Fruit fly (Drosophila melanogaster): ENCODE data around the gene CG31323.

The CG31323 gene

DNA sequence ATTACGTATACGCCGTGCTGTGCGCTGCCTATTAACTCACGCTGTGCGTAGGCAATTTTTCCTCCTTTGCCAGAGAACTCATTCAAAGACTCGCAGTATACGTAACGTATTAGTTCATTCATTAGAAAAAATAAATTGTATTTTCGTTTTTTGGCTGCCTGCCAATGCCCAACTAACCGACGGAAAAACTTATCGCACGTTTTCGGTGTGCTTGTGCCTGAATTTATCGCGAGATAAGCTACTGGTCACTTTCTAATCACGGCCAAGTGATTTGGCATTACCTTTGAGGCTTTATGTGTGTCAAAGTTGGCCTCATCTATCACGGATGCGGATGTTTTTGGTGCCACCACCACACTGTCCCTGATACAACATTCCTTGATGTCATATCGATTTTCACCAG lies 42.3 kb downstream of the CG31323 start (continued):
- no peak for TF ChIP-seq peb (GFP tag; IDR thresholded peaks at IDR 0.05)
- TF ChIP-seq tll (GFP tag; optimal IDR thresholded peaks at IDR 0.05) = no peak
- TF ChIP-seq CG12769 (tag; optimal IDR thresholded peaks at IDR 0.05) = peak; percentile 41
- peak; percentile 66 for TF ChIP-seq cwo (GFP tag; optimal IDR thresholded peaks at IDR 0.05)
- TF ChIP-seq Pdp1 (GFP tag; optimal IDR thresholded peaks at IDR 0.05) = peak in 1 of 2 experiments; percentile 75
- TF ChIP-seq CG12744 (GFP tag; optimal IDR thresholded peaks at IDR 0.05) = no peak
- TF ChIP-seq abd-A (tag; optimal IDR thresholded peaks at IDR 0.05) = no peak
- no peak for TF ChIP-seq gt (GFP tag; IDR thresholded peaks at IDR 0.05)
- TF ChIP-seq sob (GFP tag; IDR thresholded peaks at IDR 0.05) = no peak
- TF ChIP-seq chinmo (GFP tag; IDR thresholded peaks at IDR 0.05; ENCODE audit: partially characterized antibody) = peak; percentile 54; the same call in 1 of the 4 replicates
- TF ChIP-seq row (GFP tag; IDR thresholded peaks at IDR 0.05) = no peak

DNA sequence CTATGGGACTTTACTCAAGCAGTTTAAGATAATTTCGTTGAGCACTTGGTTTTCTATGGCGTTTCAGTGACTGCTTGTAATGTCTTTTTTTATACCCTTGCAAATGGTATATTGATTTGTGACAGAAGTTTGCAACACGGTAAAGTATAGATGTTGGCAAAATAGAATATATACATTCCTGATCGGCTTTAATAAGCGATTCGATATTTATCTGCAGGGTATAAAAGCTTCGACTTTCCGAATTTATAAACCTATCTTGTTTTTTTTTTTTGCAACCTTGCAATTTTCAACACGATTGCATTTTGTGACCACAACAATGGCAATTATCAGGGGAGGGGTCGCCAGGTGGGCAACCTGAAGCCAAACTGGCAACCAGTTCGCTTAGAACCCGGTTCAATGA lies 43.7 kb downstream of the CG31323 start:
- no peak for TF ChIP-seq HmgD (GFP tag; optimal IDR thresholded peaks at IDR 0.05)
- no peak for TF ChIP-seq CG4854 (GFP tag; optimal IDR thresholded peaks at IDR 0.05)
- TF ChIP-seq CG7372 (GFP tag; IDR thresholded peaks at IDR 0.05) = no peak
- no peak for TF ChIP-seq Rfx (GFP tag; IDR thresholded peaks at IDR 0.05)
- peak; percentile 27 for TF ChIP-seq Med (GFP tag)

- TF ChIP-seq CG5180 (GFP tag; optimal IDR thresholded peaks at IDR 0.05) = no peak
- no peak for TF ChIP-seq CG5953 (GFP tag; IDR thresholded peaks at IDR 0.05)
- no peak for TF ChIP-seq stwl (tag; optimal IDR thresholded peaks at IDR 0.05)
- peak; percentile 52 for TF ChIP-seq fd64A (GFP tag; optimal IDR thresholded peaks at IDR 0.05)
- TF ChIP-seq wdn (GFP tag; IDR thresholded peaks at IDR 0.05) = no peak
- TF ChIP-seq grn (GFP tag; optimal IDR thresholded peaks at IDR 0.05) = peak; percentile 68
- TF ChIP-seq zfh2 (GFP tag; optimal IDR thresholded peaks at IDR 0.05) = no peak
- TF ChIP-seq CG1024 (GFP tag; IDR thresholded peaks at IDR 0.05) = no peak
- no peak for TF ChIP-seq inv (GFP tag; IDR thresholded peaks at IDR 0.05; ENCODE audit: partially characterized antibody)
- TF ChIP-seq CG17359 (tag; optimal IDR thresholded peaks at IDR 0.05) = no peak
- peak; percentile 31 for TF ChIP-seq nerfin-1 (tag; optimal IDR thresholded peaks at IDR 0.05)
- TF ChIP-seq pho (GFP tag; optimal IDR thresholded peaks at IDR 0.05) = no peak
- TF ChIP-seq CG4282 (GFP tag; optimal IDR thresholded peaks at IDR 0.05) = no peak
- TF ChIP-seq CG6654 (GFP tag; optimal IDR thresholded peaks at IDR 0.05) = no peak
- TF ChIP-seq Sox102F (GFP tag; optimal IDR thresholded peaks at IDR 0.05) = no peak
- TF ChIP-seq lab (GFP tag; optimal IDR thresholded peaks at IDR 0.05) = peak; percentile 42
- no peak for TF ChIP-seq vfl (GFP tag; optimal IDR thresholded peaks at IDR 0.05)
- no peak for TF ChIP-seq gem (tag; optimal IDR thresholded peaks at IDR 0.05)
- TF ChIP-seq CG12219 (GFP tag; optimal IDR thresholded peaks at IDR 0.05) = no peak
- no peak for TF ChIP-seq CG9437 (GFP tag; optimal IDR thresholded peaks at IDR 0.05)
- TF ChIP-seq eyg (GFP tag; optimal IDR thresholded peaks at IDR 0.05) = no peak
- TF ChIP-seq scrt (GFP tag; optimal IDR thresholded peaks at IDR 0.05) = no peak
- peak; percentile 19 for TF ChIP-seq CG18599 (GFP tag; optimal IDR thresholded peaks at IDR 0.05)
- peak; percentile 14 for TF ChIP-seq Ets65A (GFP tag)
- TF ChIP-seq tx (GFP tag; optimal IDR thresholded peaks at IDR 0.05) = no peak
- no peak for TF ChIP-seq Sox100B (GFP tag; optimal IDR thresholded peaks at IDR 0.05)
- no peak for TF ChIP-seq dmrt11E (tag; optimal IDR thresholded peaks at IDR 0.05)
- no peak for TF ChIP-seq MESR4 (GFP tag; optimal IDR thresholded peaks at IDR 0.05)
- TF ChIP-seq caup (GFP tag; optimal IDR thresholded peaks at IDR 0.05; ENCODE audit: severe bottlenecking) = no peak
- peak; percentile 3 for TF ChIP-seq tap (tag; optimal IDR thresholded peaks at IDR 0.05)
- peak; percentile 43; the same call in 1 of the 3 replicates for TF ChIP-seq ci (GFP tag; IDR thresholded peaks at IDR 0.05)
- no peak for TF ChIP-seq Aef1 (GFP tag; IDR thresholded peaks at IDR 0.05)
Measured at dm6 chr3R:26222123-26222651, 51.5 kb downstream of the CG31323 start.
